Worm (Caenorhabditis elegans): ENCODE data around the gene srxa-8.

DNA sequence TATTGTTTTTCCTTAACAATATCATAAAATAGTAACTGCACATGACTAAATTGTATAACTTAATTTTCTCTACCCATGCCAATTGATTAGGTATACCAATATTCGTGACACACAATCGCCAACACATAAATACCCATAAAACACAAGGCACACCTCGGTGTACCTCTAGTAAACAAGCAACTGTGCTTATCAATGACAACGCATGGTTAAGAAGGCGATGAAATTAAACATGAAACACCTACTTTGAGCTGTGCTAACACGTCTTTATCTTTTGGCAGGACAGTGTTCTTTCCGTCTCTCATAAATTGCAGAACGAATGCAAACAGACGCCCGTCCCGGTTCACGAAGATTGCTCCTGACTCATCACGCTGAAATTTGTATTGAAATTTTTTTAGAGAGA, 2.1 kb upstream of the srxa-8 start:
- TF ChIP-seq skn-1 (tag; optimal IDR thresholded peaks at IDR 0.05) (no peak), nhr-11 (tag; optimal IDR thresholded peaks at IDR 0.05) (no peak), nhr-19 (GFP tag; conservative IDR thresholded peaks at IDR 0.05) (no peak), grh-1 (GFP tag; IDR thresholded peaks at IDR 0.05) (no peak), ceh-8 (GFP tag; optimal IDR thresholded peaks at IDR 0.05) (no peak), unc-62 (GFP tag; optimal IDR thresholded peaks at IDR 0.05) (no peak)
